Comparison of ENCODE assay signal across 5 fruit fly cellular contexts in genomic region chr2L:13549973-13550458, dm6.
TF ChIP-seq lines count a peak whose summit lies in the region.

kuz (plus strand) TSS chr2L:13550139.

- TF ChIP-seq CTCF in whole organism, embryonic (GFP tag; optimal IDR thresholded peaks at IDR 0.05; lab: Kevin White, UChicago) = no peak

TF ChIP-seq in whole organism, adult, 20 proteins besides CTCF, POLR2A, EP300 and RAD21 (continues in another document):
- TF ChIP-seq tj (GFP tag; optimal IDR thresholded peaks at IDR 0.05; lab: Kevin White, UChicago) (peak; percentile 72), CG7045 (GFP tag; optimal IDR thresholded peaks at IDR 0.05; lab: Kevin White, UChicago) (peak; percentile 14), toe (GFP tag; optimal IDR thresholded peaks at IDR 0.05; lab: Kevin White, UChicago) (no peak), pad (GFP tag; optimal IDR thresholded peaks at IDR 0.05; lab: Kevin White, UChicago) (peak; percentile 21), CG7101 (tag; optimal IDR thresholded peaks at IDR 0.05; lab: Kevin White, UChicago) (peak; percentile 64), CG11617 (GFP tag; optimal IDR thresholded peaks at IDR 0.05; lab: Kevin White, UChicago) (no peak), CG33017 (tag; optimal IDR thresholded peaks at IDR 0.05; lab: Kevin White, UChicago) (no peak), kay (GFP tag; lab: Kevin White, UChicago; ENCODE audit: borderline replicate concordance) (peak; percentile 98), cnc (optimal IDR thresholded peaks at IDR 0.05; lab: Kevin White, UChicago) (peak in 1 of 2 experiments; percentile 80), bab1 (GFP tag; optimal IDR thresholded peaks at IDR 0.05; lab: Kevin White, UChicago) (peak; percentile 74), CG1620 (GFP tag; optimal IDR thresholded peaks at IDR 0.05; lab: Kevin White, UChicago) (no peak), Clk (GFP tag; optimal IDR thresholded peaks at IDR 0.05; lab: Kevin White, UChicago) (no peak), Crg-1 (GFP tag; optimal IDR thresholded peaks at IDR 0.05; lab: Kevin White, UChicago) (no peak), Hr96 (GFP tag; optimal IDR thresholded peaks at IDR 0.05; lab: Kevin White, UChicago) (peak; percentile 37), Mnt (GFP tag; optimal IDR thresholded peaks at IDR 0.05; lab: Kevin White, UChicago) (peak; percentile 88), ovo (GFP tag; optimal IDR thresholded peaks at IDR 0.05; lab: Kevin White, UChicago) (peak; percentile 47), cic (GFP tag; optimal IDR thresholded peaks at IDR 0.05; lab: Kevin White, UChicago) (peak; percentile 12), CG14711 (tag; optimal IDR thresholded peaks at IDR 0.05; lab: Kevin White, UChicago) (peak; percentile 41)

TF ChIP-seq in whole organism, embryonic, 481 proteins besides CTCF, POLR2A, EP300 and RAD21 (continues in another document):
- TF ChIP-seq hkb (optimal IDR thresholded peaks at IDR 0.05; lab: Kevin White, UChicago) (no peak), hkb (GFP tag; IDR thresholded peaks at IDR 0.05; lab: Robert Waterston, UW) (0 out of 2 replicates have a peak, but pooled peaks have one; percentile 30), Elba2 (GFP tag; optimal IDR thresholded peaks at IDR 0.05; lab: Kevin White, UChicago) (no peak), CG6791 (GFP tag; IDR thresholded peaks at IDR 0.05; lab: Robert Waterston, UW; ENCODE audit: partially characterized antibody) (no peak; the same call in 1 of the 3 replicates), tin (GFP tag; optimal IDR thresholded peaks at IDR 0.05; lab: Kevin White, UChicago) (no peak), D19A (tag; optimal IDR thresholded peaks at IDR 0.05; lab: Kevin White, UChicago) (peak; percentile 53), CG6813 (GFP tag; optimal IDR thresholded peaks at IDR 0.05; lab: Kevin White, UChicago) (peak; percentile 17), lov (optimal IDR thresholded peaks at IDR 0.05; lab: Kevin White, UChicago) (no peak), lov (GFP tag; IDR thresholded peaks at IDR 0.05; lab: Robert Waterston, UW) (no peak), ci (GFP tag; IDR thresholded peaks at IDR 0.05; lab: Robert Waterston, UW) (peak; percentile 81; the same call in 2 of the 3 replicates), ro (GFP tag; IDR thresholded peaks at IDR 0.05; lab: Robert Waterston, UW) (no peak), ase (GFP tag; IDR thresholded peaks at IDR 0.05; lab: Robert Waterston, UW) (no peak; the same call in 2 of the 3 replicates), usp (GFP tag; optimal IDR thresholded peaks at IDR 0.05; lab: Kevin White, UChicago) (no peak), H2.0 (GFP tag; IDR thresholded peaks at IDR 0.05; lab: Robert Waterston, UW) (no peak), MESR4 (GFP tag; optimal IDR thresholded peaks at IDR 0.05; lab: Kevin White, UChicago) (peak; percentile 58), Med (GFP tag; lab: Kevin White, UChicago) (peak; percentile 94), toy (GFP tag; IDR thresholded peaks at IDR 0.05; lab: Robert Waterston, UW) (no peak), jigr1 (GFP tag; IDR thresholded peaks at IDR 0.05; lab: Robert Waterston, UW) (no peak), lbe (GFP tag; optimal IDR thresholded peaks at IDR 0.05; lab: Kevin White, UChicago) (no peak)

TF ChIP-seq in whole organism, prepupa, 60 proteins besides CTCF, POLR2A, EP300 and RAD21 (continues in another document):
- no peak for TF ChIP-seq CG8632 (GFP tag; optimal IDR thresholded peaks at IDR 0.05; lab: Kevin White, UChicago)
- TF ChIP-seq lz (GFP tag; optimal IDR thresholded peaks at IDR 0.05; lab: Kevin White, UChicago) = no peak
- TF ChIP-seq CG6276 (GFP tag; optimal IDR thresholded peaks at IDR 0.05; lab: Kevin White, UChicago) = no peak
- peak; percentile 31 for TF ChIP-seq CG1621 (tag; optimal IDR thresholded peaks at IDR 0.05; lab: Kevin White, UChicago)
- peak; percentile 29 for TF ChIP-seq pdm3 (GFP tag; optimal IDR thresholded peaks at IDR 0.05; lab: Kevin White, UChicago)
- TF ChIP-seq acj6 (GFP tag; optimal IDR thresholded peaks at IDR 0.05; lab: Kevin White, UChicago) = no peak
- no peak for TF ChIP-seq CG11294 (GFP tag; IDR thresholded peaks at IDR 0.05; lab: Robert Waterston, UW)
- no peak for TF ChIP-seq Hr38 (GFP tag; optimal IDR thresholded peaks at IDR 0.05; lab: Kevin White, UChicago)
- TF ChIP-seq dac (GFP tag; optimal IDR thresholded peaks at IDR 0.05; lab: Kevin White, UChicago) = no peak
- no peak for TF ChIP-seq fd85E (GFP tag; optimal IDR thresholded peaks at IDR 0.05; lab: Kevin White, UChicago)
- peak; percentile 11 for TF ChIP-seq Met (GFP tag; optimal IDR thresholded peaks at IDR 0.05; lab: Kevin White, UChicago)
- TF ChIP-seq CG7368 (GFP tag; optimal IDR thresholded peaks at IDR 0.05; lab: Kevin White, UChicago) = no peak
- peak; percentile 89 for TF ChIP-seq Eip78C (GFP tag; lab: Kevin White, UChicago)
- TF ChIP-seq CG10631 (GFP tag; optimal IDR thresholded peaks at IDR 0.05; lab: Kevin White, UChicago) = no peak
- TF ChIP-seq CG11762 (GFP tag; optimal IDR thresholded peaks at IDR 0.05; lab: Kevin White, UChicago; ENCODE audit: insufficient read depth) = no peak
- peak; percentile 9 for TF ChIP-seq cyc (GFP tag; optimal IDR thresholded peaks at IDR 0.05; lab: Kevin White, UChicago)
- TF ChIP-seq Eip93F (GFP tag; optimal IDR thresholded peaks at IDR 0.05; lab: Kevin White, UChicago) = no peak
- TF ChIP-seq topi (GFP tag; optimal IDR thresholded peaks at IDR 0.05; lab: Kevin White, UChicago) = no peak
- TF ChIP-seq Sox15 (GFP tag; optimal IDR thresholded peaks at IDR 0.05; lab: Kevin White, UChicago) = no peak
- TF ChIP-seq CG10669 (GFP tag; optimal IDR thresholded peaks at IDR 0.05; lab: Kevin White, UChicago) = peak; percentile 6
- no peak for TF ChIP-seq Gug (GFP tag; IDR thresholded peaks at IDR 0.05; lab: Robert Waterston, UW)

TF ChIP-seq in whole organism, pupa, 21 proteins besides CTCF, POLR2A, EP300 and RAD21:
- peak; percentile 54 for TF ChIP-seq Pif1B (GFP tag; optimal IDR thresholded peaks at IDR 0.05; lab: Kevin White, UChicago)
- TF ChIP-seq CG10348 (GFP tag; IDR thresholded peaks at IDR 0.05; lab: Robert Waterston, UW) = no peak
- TF ChIP-seq CG9948 (tag; optimal IDR thresholded peaks at IDR 0.05; lab: Kevin White, UChicago) = no peak
- TF ChIP-seq CG8159 (tag; optimal IDR thresholded peaks at IDR 0.05; lab: Kevin White, UChicago) = peak; percentile 11
- TF ChIP-seq CG17806 (tag; optimal IDR thresholded peaks at IDR 0.05; lab: Kevin White, UChicago) = no peak
- TF ChIP-seq Snoo (tag; optimal IDR thresholded peaks at IDR 0.05; lab: Kevin White, UChicago) = no peak
- no peak for TF ChIP-seq CG8301 (tag; optimal IDR thresholded peaks at IDR 0.05; lab: Kevin White, UChicago)
- no peak for TF ChIP-seq CG14655 (GFP tag; optimal IDR thresholded peaks at IDR 0.05; lab: Kevin White, UChicago)
- TF ChIP-seq CG15710 (tag; optimal IDR thresholded peaks at IDR 0.05; lab: Kevin White, UChicago) = peak; percentile 5
- peak; percentile 70 for TF ChIP-seq Ets98B (GFP tag; IDR thresholded peaks at IDR 0.05; lab: Robert Waterston, UW)
- TF ChIP-seq CG13204 (GFP tag; optimal IDR thresholded peaks at IDR 0.05; lab: Kevin White, UChicago) = peak; percentile 1
- peak; percentile 70 for TF ChIP-seq CG4496 (GFP tag; IDR thresholded peaks at IDR 0.05; lab: Robert Waterston, UW)
- TF ChIP-seq EcR (GFP tag; optimal IDR thresholded peaks at IDR 0.05; lab: Kevin White, UChicago) = peak; percentile 56
- peak; percentile 19 for TF ChIP-seq CG34367 (tag; optimal IDR thresholded peaks at IDR 0.05; lab: Kevin White, UChicago)
- TF ChIP-seq D1 (tag; optimal IDR thresholded peaks at IDR 0.05; lab: Kevin White, UChicago) = no peak
- TF ChIP-seq fd96Ca (GFP tag; IDR thresholded peaks at IDR 0.05; lab: Robert Waterston, UW) = no peak; the same call in 2 of the 3 replicates
- peak; percentile 48 for TF ChIP-seq Pif1A (GFP tag; optimal IDR thresholded peaks at IDR 0.05; lab: Kevin White, UChicago)
- TF ChIP-seq CG32121 (GFP tag; IDR thresholded peaks at IDR 0.05; lab: Robert Waterston, UW) = peak; percentile 66
- TF ChIP-seq CG12605 (GFP tag; IDR thresholded peaks at IDR 0.05; lab: Robert Waterston, UW) = peak; percentile 63; the same call in 1 of the 2 replicates
- TF ChIP-seq gl (tag; optimal IDR thresholded peaks at IDR 0.05; lab: Kevin White, UChicago) = peak; percentile 4
- TF ChIP-seq rn (GFP tag; IDR thresholded peaks at IDR 0.05; lab: Robert Waterston, UW) = no peak; the same call in 1 of the 2 replicates
TF ChIP-seq in whole organism, pupa: peak in this region for 12.

TF ChIP-seq in whole organism, wandering third instar larva, 38 proteins besides CTCF, POLR2A, EP300 and RAD21 (continues in another document):
- TF ChIP-seq Myc (optimal IDR thresholded peaks at IDR 0.05; lab: Kevin White, UChicago) (no peak), dmrt93B (GFP tag; optimal IDR thresholded peaks at IDR 0.05; lab: Kevin White, UChicago) (no peak), Hnf4 (GFP tag; optimal IDR thresholded peaks at IDR 0.05; lab: Kevin White, UChicago) (peak; percentile 62), CrebA (GFP tag; optimal IDR thresholded peaks at IDR 0.05; lab: Kevin White, UChicago; ENCODE audit: borderline replicate concordance) (peak; percentile 13), psq (GFP tag; optimal IDR thresholded peaks at IDR 0.05; lab: Kevin White, UChicago) (no peak), CG32264 (GFP tag; optimal IDR thresholded peaks at IDR 0.05; lab: Kevin White, UChicago) (no peak), N (GFP tag; optimal IDR thresholded peaks at IDR 0.05; lab: Kevin White, UChicago) (no peak), rgr (GFP tag; optimal IDR thresholded peaks at IDR 0.05; lab: Kevin White, UChicago) (no peak), sv (GFP tag; optimal IDR thresholded peaks at IDR 0.05; lab: Kevin White, UChicago) (no peak), foxo (GFP tag; optimal IDR thresholded peaks at IDR 0.05; lab: Kevin White, UChicago) (peak in 1 of 2 experiments; percentile 19), sage (GFP tag; optimal IDR thresholded peaks at IDR 0.05; lab: Kevin White, UChicago) (peak; percentile 24), brk (GFP tag; optimal IDR thresholded peaks at IDR 0.05; lab: Kevin White, UChicago) (peak; percentile 40), jim (GFP tag; optimal IDR thresholded peaks at IDR 0.05; lab: Kevin White, UChicago) (no peak), dl (GFP tag; optimal IDR thresholded peaks at IDR 0.05; lab: Kevin White, UChicago; ENCODE audit: insufficient read depth in 1 of 2, partially characterized antibody in 2 of 2) (peak in 1 of 2 experiments; percentile 55), lola (GFP tag; optimal IDR thresholded peaks at IDR 0.05; lab: Kevin White, UChicago) (no peak), Abd-B (GFP tag; optimal IDR thresholded peaks at IDR 0.05; lab: Kevin White, UChicago) (no peak), fru (GFP tag; optimal IDR thresholded peaks at IDR 0.05; lab: Kevin White, UChicago) (peak; percentile 30), Hr83 (GFP tag; optimal IDR thresholded peaks at IDR 0.05; lab: Kevin White, UChicago; ENCODE audit: poor library complexity, severe bottlenecking) (peak; percentile 83), Dfd (GFP tag; optimal IDR thresholded peaks at IDR 0.05; lab: Kevin White, UChicago) (peak; percentile 72), Jra (GFP tag; optimal IDR thresholded peaks at IDR 0.05; lab: Kevin White, UChicago) (peak; percentile 59), woc (GFP tag; optimal IDR thresholded peaks at IDR 0.05; lab: Kevin White, UChicago) (peak; percentile 23), Sp1 (GFP tag; optimal IDR thresholded peaks at IDR 0.05; lab: Kevin White, UChicago) (peak; percentile 50), br (GFP tag; optimal IDR thresholded peaks at IDR 0.05; lab: Kevin White, UChicago) (peak; percentile 33)
